Worm (Caenorhabditis elegans): Measurements from ENCODE around the gene R07E5.5.
A peak's percentile ranks its signal among the peaks of the same experiment; 100 is the strongest.

The R07E5.5 gene

ce11 chrIII:4404339-4404836 lies 7.2 kb downstream of the R07E5.5 start, which contains the start of the genes R07E5.17 and snfc-5:
Gene R07E5.17 (minus strand): TSS chrIII:4404436.
Gene snfc-5 (plus strand): TSS chrIII:4404786.
- no peak for TF ChIP-seq hlh-26 (GFP tag; conservative IDR thresholded peaks at IDR 0.05)
- no peak for TF ChIP-seq rpc-1 (optimal IDR thresholded peaks at IDR 0.05)
- TF ChIP-seq rpc-1 (tag; optimal IDR thresholded peaks at IDR 0.05) = no peak
- no peak for TF ChIP-seq C06A6.2 (GFP tag; conservative IDR thresholded peaks at IDR 0.05)
- TF ChIP-seq F23B12.7 (tag; optimal IDR thresholded peaks at IDR 0.05; ENCODE audit: insufficient read depth) = peak; percentile 32
- TF ChIP-seq ztf-25 (GFP tag; IDR thresholded peaks at IDR 0.05) = no peak
- no peak for TF ChIP-seq tbp1 (GFP tag; optimal IDR thresholded peaks at IDR 0.05)
- no peak for TF ChIP-seq F49E8.2 (tag; optimal IDR thresholded peaks at IDR 0.05; ENCODE audit: insufficient read depth)
- TF ChIP-seq B0019.2 (GFP tag; conservative IDR thresholded peaks at IDR 0.05) = no peak
- 0 out of 2 replicates have a peak, but pooled peaks have one; percentile 28 for TF ChIP-seq dox-1 (GFP tag; IDR thresholded peaks at IDR 0.05)
- TF ChIP-seq hrde-1 (tag; optimal IDR thresholded peaks at IDR 0.05; ENCODE audit: borderline replicate concordance) = no peak
- TF ChIP-seq fkh-3 (tag; optimal IDR thresholded peaks at IDR 0.05) = no peak
- no peak for TF ChIP-seq ZK185.1 (tag; optimal IDR thresholded peaks at IDR 0.05; ENCODE audit: poor library complexity, severe bottlenecking)
- no peak for TF ChIP-seq ccch-3 (GFP tag; optimal IDR thresholded peaks at IDR 0.05)
- no peak for TF ChIP-seq zfh-2 (GFP tag; conservative IDR thresholded peaks at IDR 0.05)
- no peak for TF ChIP-seq lin-26 (GFP tag; IDR thresholded peaks at IDR 0.05)
- no peak for TF ChIP-seq ztf-3 (GFP tag; optimal IDR thresholded peaks at IDR 0.05)
- TF ChIP-seq nhr-120 (GFP tag; IDR thresholded peaks at IDR 0.05) = no peak
- no peak for TF ChIP-seq ztf-18 (tag; optimal IDR thresholded peaks at IDR 0.05)
- TF ChIP-seq mcd-1 (GFP tag; IDR thresholded peaks at IDR 0.05) = 0 out of 2 replicates have a peak, but pooled peaks have one; percentile 22
- TF ChIP-seq madf-8 (GFP tag; conservative IDR thresholded peaks at IDR 0.05) = no peak
- TF ChIP-seq lsy-27 (tag; optimal IDR thresholded peaks at IDR 0.05; ENCODE audit: borderline replicate concordance, insufficient read depth) = no peak
- peak; percentile 15; the same call in 1 of the 2 replicates for TF ChIP-seq hmg-1.2 (GFP tag; IDR thresholded peaks at IDR 0.05)
- TF ChIP-seq F33H1.4 (GFP tag; IDR thresholded peaks at IDR 0.05) = no peak
- TF ChIP-seq ceh-91 (GFP tag; IDR thresholded peaks at IDR 0.05) = no peak
- no peak for TF ChIP-seq ceh-40 (GFP tag; IDR thresholded peaks at IDR 0.05)
- TF ChIP-seq sptf-2 (GFP tag; optimal IDR thresholded peaks at IDR 0.05) = no peak
- no peak for TF ChIP-seq Y56A3A.18 (GFP tag; IDR thresholded peaks at IDR 0.05)
- no peak for TF ChIP-seq ceh-79 (tag; optimal IDR thresholded peaks at IDR 0.05)
- TF ChIP-seq F39B2.1 (GFP tag; IDR thresholded peaks at IDR 0.05) = no peak
- TF ChIP-seq attf-5 (GFP tag; optimal IDR thresholded peaks at IDR 0.05) = peak; percentile 68
- TF ChIP-seq sdz-38 (tag; optimal IDR thresholded peaks at IDR 0.05) = no peak
- peak; percentile 92 for TF ChIP-seq madf-3 (GFP tag; IDR thresholded peaks at IDR 0.05)
- no peak for TF ChIP-seq D2030.7 (GFP tag; IDR thresholded peaks at IDR 0.05)
- no peak for TF ChIP-seq repo-1 (tag; optimal IDR thresholded peaks at IDR 0.05)
- no peak for TF ChIP-seq Y53G8AR.9 (GFP tag; conservative IDR thresholded peaks at IDR 0.05)
- TF ChIP-seq hlh-12 (tag; optimal IDR thresholded peaks at IDR 0.05) = no peak
- no peak for TF ChIP-seq ets-4 (GFP tag; optimal IDR thresholded peaks at IDR 0.05)
- TF ChIP-seq zim-3 (tag; optimal IDR thresholded peaks at IDR 0.05) = no peak
- no peak for TF ChIP-seq K12H6.12 (tag; optimal IDR thresholded peaks at IDR 0.05)
- TF ChIP-seq ceh-27 (GFP tag; optimal IDR thresholded peaks at IDR 0.05) = no peak
- no peak for TF ChIP-seq xnd-1 (tag; optimal IDR thresholded peaks at IDR 0.05)
